Worm (Caenorhabditis elegans): Measurements from ENCODE around the gene mtm-9.
A peak's percentile ranks its signal among the peaks of the same experiment; 100 is the strongest.

Gene mtm-9

DNA sequence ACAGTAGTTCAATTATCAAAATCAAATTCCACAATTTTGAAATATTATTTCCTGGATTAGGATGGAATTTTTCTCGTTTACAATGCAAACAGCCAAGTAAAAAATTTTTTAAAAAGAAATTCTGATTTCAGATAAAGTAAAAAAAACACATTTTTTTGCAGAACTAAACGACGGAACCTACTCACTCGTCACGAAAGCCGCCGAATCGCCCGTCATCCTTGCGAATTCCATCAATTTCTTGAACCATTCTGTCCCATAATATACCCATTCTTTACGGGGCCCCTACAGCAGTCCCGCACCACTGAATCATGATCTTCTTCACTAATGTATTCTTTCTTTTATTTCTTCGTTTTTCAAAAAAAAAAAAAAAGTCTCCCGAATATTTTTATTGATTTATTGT, 31.2 kb upstream of the mtm-9 start:
- peak; percentile 5 for TF ChIP-seq madf-10 (tag; optimal IDR thresholded peaks at IDR 0.05)
- TF ChIP-seq cebp-1 (GFP tag; IDR thresholded peaks at IDR 0.05): 0 out of 2 replicates have a peak, but pooled peaks have one; percentile 14
- TF ChIP-seq cebp-1 (tag; optimal IDR thresholded peaks at IDR 0.05): peak; percentile 57
- TF ChIP-seq tbp1 (GFP tag; optimal IDR thresholded peaks at IDR 0.05): no peak
- peak; percentile 35; the same call in 1 of the 2 replicates for TF ChIP-seq K11D2.4 (GFP tag; IDR thresholded peaks at IDR 0.05)
- no peak for TF ChIP-seq hmg-20 (GFP tag; IDR thresholded peaks at IDR 0.05)
- no peak for TF ChIP-seq ccch-3 (GFP tag; optimal IDR thresholded peaks at IDR 0.05)
- peak in 1 of 3 experiments; percentile 61 for TF ChIP-seq lin-35 (GFP tag; optimal IDR thresholded peaks at IDR 0.05)
- 0 out of 2 replicates have a peak, but pooled peaks have one; percentile 7 for TF ChIP-seq pbrm-1 (GFP tag; IDR thresholded peaks at IDR 0.05)
- 0 out of 2 replicates have a peak, but pooled peaks have one; percentile 9 for TF ChIP-seq nfyb-1 (GFP tag; IDR thresholded peaks at IDR 0.05)
- TF ChIP-seq athp-1 (tag; optimal IDR thresholded peaks at IDR 0.05): peak; percentile 4
- peak; percentile 31 for TF ChIP-seq repo-1 (tag; optimal IDR thresholded peaks at IDR 0.05)
- peak; percentile 18 for TF ChIP-seq atf-7 (tag; optimal IDR thresholded peaks at IDR 0.05)

- TF ChIP-seq mcd-1 (GFP tag; IDR thresholded peaks at IDR 0.05) (0 out of 2 replicates have a peak, but pooled peaks have one; percentile 5), hmg-1.2 (GFP tag; IDR thresholded peaks at IDR 0.05) (peak; percentile 31; the same call in 1 of the 2 replicates), ets-4 (GFP tag; optimal IDR thresholded peaks at IDR 0.05) (no peak), lin-26 (GFP tag; IDR thresholded peaks at IDR 0.05) (no peak), him-1 (tag; optimal IDR thresholded peaks at IDR 0.05) (peak; percentile 35), snpc-3.4 (tag; optimal IDR thresholded peaks at IDR 0.05) (no peak), Y53F4B.3 (GFP tag; IDR thresholded peaks at IDR 0.05) (no peak), F55B11.4 (tag; optimal IDR thresholded peaks at IDR 0.05; ENCODE audit: borderline replicate concordance, insufficient read depth) (no peak), aptf-2 (GFP tag; conservative IDR thresholded peaks at IDR 0.05) (no peak), efl-1 (GFP tag; optimal IDR thresholded peaks at IDR 0.05) (no peak)
Observed at ce11 chrV:3712955-3713354, 30.4 kb upstream of the mtm-9 start.

ce11 chrV:3714750-3715149, 28.6 kb upstream of the mtm-9 start:
- TF ChIP-seq Y53G8AR.9 (GFP tag; conservative IDR thresholded peaks at IDR 0.05) (0 out of 2 replicates have a peak, but pooled peaks have one; percentile 15), hmg-1.2 (GFP tag; IDR thresholded peaks at IDR 0.05) (0 out of 2 replicates have a peak, but pooled peaks have one; percentile 7), zfh-2 (GFP tag; conservative IDR thresholded peaks at IDR 0.05) (peak; percentile 80), Y53F4B.3 (GFP tag; IDR thresholded peaks at IDR 0.05) (no peak), mcd-1 (GFP tag; IDR thresholded peaks at IDR 0.05) (0 out of 2 replicates have a peak, but pooled peaks have one; percentile 11), madf-3 (GFP tag; IDR thresholded peaks at IDR 0.05) (0 out of 2 replicates have a peak, but pooled peaks have one; percentile 47), egl-18 (GFP tag; IDR thresholded peaks at IDR 0.05) (0 out of 2 replicates have a peak, but pooled peaks have one; percentile 45), F33H1.4 (GFP tag; IDR thresholded peaks at IDR 0.05) (no peak), lin-40 (tag; optimal IDR thresholded peaks at IDR 0.05) (no peak), F10E7.11 (tag; optimal IDR thresholded peaks at IDR 0.05) (no peak), K12H6.12 (tag; optimal IDR thresholded peaks at IDR 0.05) (no peak), nhr-27 (tag; optimal IDR thresholded peaks at IDR 0.05) (no peak), aptf-3 (GFP tag; IDR thresholded peaks at IDR 0.05) (0 out of 2 replicates have a peak, but pooled peaks have one; percentile 19), snpc-1.1 (tag; optimal IDR thresholded peaks at IDR 0.05; ENCODE audit: insufficient read depth) (no peak), F23B12.7 (tag; optimal IDR thresholded peaks at IDR 0.05; ENCODE audit: insufficient read depth) (no peak), ZK185.1 (tag; optimal IDR thresholded peaks at IDR 0.05; ENCODE audit: poor library complexity, severe bottlenecking) (no peak), K11D2.4 (GFP tag; IDR thresholded peaks at IDR 0.05) (no peak), F52B5.7 (tag; optimal IDR thresholded peaks at IDR 0.05) (no peak), Y56A3A.18 (GFP tag; IDR thresholded peaks at IDR 0.05) (no peak), F39B2.1 (GFP tag; IDR thresholded peaks at IDR 0.05) (0 out of 2 replicates have a peak, but pooled peaks have one; percentile 18), ceh-100 (GFP tag; IDR thresholded peaks at IDR 0.05) (no peak), gei-17 (GFP tag; optimal IDR thresholded peaks at IDR 0.05) (no peak), B0019.2 (GFP tag; conservative IDR thresholded peaks at IDR 0.05) (no peak), madf-6 (GFP tag; IDR thresholded peaks at IDR 0.05) (no peak), ama-1 (optimal IDR thresholded peaks at IDR 0.05) (no peak), ama-1 (GFP tag; optimal IDR thresholded peaks at IDR 0.05) (no peak)
